Fruit fly (Drosophila melanogaster): ENCODE data around the gene Trissin.

The Trissin gene

dm6 chr3R:15472753-15473212 lies 12.4 kb downstream of the Trissin start (continued):
- TF ChIP-seq ATbp (GFP tag; optimal IDR thresholded peaks at IDR 0.05) (no peak), CG17802 (tag; optimal IDR thresholded peaks at IDR 0.05) (no peak), CG7928 (GFP tag; optimal IDR thresholded peaks at IDR 0.05) (peak; percentile 6), PHDP (tag; optimal IDR thresholded peaks at IDR 0.05) (peak; percentile 46), CG6683 (GFP tag; optimal IDR thresholded peaks at IDR 0.05) (no peak), CG16813 (GFP tag; IDR thresholded peaks at IDR 0.05; ENCODE audit: partially characterized antibody) (no peak), Dbx (GFP tag; IDR thresholded peaks at IDR 0.05) (peak; percentile 61; the same call in 2 of the 3 replicates), gce (GFP tag; IDR thresholded peaks at IDR 0.05) (no peak), caup (GFP tag; optimal IDR thresholded peaks at IDR 0.05; ENCODE audit: severe bottlenecking) (peak; percentile 43), vnd (GFP tag; IDR thresholded peaks at IDR 0.05; ENCODE audit: partially characterized antibody) (no peak), CG31388 (GFP tag; optimal IDR thresholded peaks at IDR 0.05) (no peak), lab (GFP tag; optimal IDR thresholded peaks at IDR 0.05) (peak; percentile 63)

- TF ChIP-seq Ptx1 (GFP tag; IDR thresholded peaks at IDR 0.05) = no peak
- TF ChIP-seq CG2678 (tag; optimal IDR thresholded peaks at IDR 0.05) = peak; percentile 17
- TF ChIP-seq CG11504 (tag; optimal IDR thresholded peaks at IDR 0.05) = peak; percentile 20
- no peak for TF ChIP-seq inv (GFP tag; IDR thresholded peaks at IDR 0.05; ENCODE audit: partially characterized antibody)
- no peak for TF ChIP-seq Drgx (GFP tag; IDR thresholded peaks at IDR 0.05)
- TF ChIP-seq Ravus (GFP tag; IDR thresholded peaks at IDR 0.05) = no peak
- peak; percentile 70 for TF ChIP-seq sd (tag; optimal IDR thresholded peaks at IDR 0.05)
- peak; percentile 6 for TF ChIP-seq zfh2 (GFP tag; optimal IDR thresholded peaks at IDR 0.05)
- peak; percentile 2 for TF ChIP-seq Fer3 (tag; optimal IDR thresholded peaks at IDR 0.05)
- TF ChIP-seq E2f1 (GFP tag; IDR thresholded peaks at IDR 0.05) = no peak
- no peak for TF ChIP-seq Lpt (GFP tag; optimal IDR thresholded peaks at IDR 0.05)
- no peak for TF ChIP-seq Stat92E (GFP tag; optimal IDR thresholded peaks at IDR 0.05)
- TF ChIP-seq fru (optimal IDR thresholded peaks at IDR 0.05) = no peak
- peak; percentile 73 for TF ChIP-seq D19A (tag; optimal IDR thresholded peaks at IDR 0.05)
- TF ChIP-seq CG14667 (GFP tag; IDR thresholded peaks at IDR 0.05) = no peak
- no peak for TF ChIP-seq CG7963 (GFP tag; IDR thresholded peaks at IDR 0.05; ENCODE audit: partially characterized antibody)
- peak; percentile 33; the same call in 1 of the 2 replicates for TF ChIP-seq slbo (GFP tag; IDR thresholded peaks at IDR 0.05)
- peak; percentile 27 for TF ChIP-seq CG7839 (tag; optimal IDR thresholded peaks at IDR 0.05)
- TF ChIP-seq Jarid2 (GFP tag; optimal IDR thresholded peaks at IDR 0.05) = no peak
- peak; percentile 51 for TF ChIP-seq CG2120 (GFP tag; optimal IDR thresholded peaks at IDR 0.05)
- TF ChIP-seq jing (GFP tag; optimal IDR thresholded peaks at IDR 0.05) = no peak
- peak; percentile 22; the same call in 1 of the 2 replicates for TF ChIP-seq lmd (GFP tag; IDR thresholded peaks at IDR 0.05)
- TF ChIP-seq CG32532 (GFP tag; IDR thresholded peaks at IDR 0.05) = peak; percentile 40; the same call in 1 of the 2 replicates
- peak; percentile 16 for TF ChIP-seq sens (GFP tag)
- peak; percentile 58 for TF ChIP-seq Med (GFP tag)
- no peak for TF ChIP-seq Deaf1 (tag; optimal IDR thresholded peaks at IDR 0.05)
- TF ChIP-seq CG9932 (GFP tag; IDR thresholded peaks at IDR 0.05) = peak; percentile 38; the same call in 1 of the 2 replicates
- TF ChIP-seq grau (tag; optimal IDR thresholded peaks at IDR 0.05) = peak; percentile 34
- TF ChIP-seq dysf (GFP tag; IDR thresholded peaks at IDR 0.05) = peak; percentile 40; the same call in 2 of the 3 replicates
- TF ChIP-seq CG14014 (GFP tag; IDR thresholded peaks at IDR 0.05) = 0 out of 2 replicates have a peak, but pooled peaks have one; percentile 7
- TF ChIP-seq CG31224 (GFP tag; IDR thresholded peaks at IDR 0.05) = no peak
- TF ChIP-seq lola (GFP tag; optimal IDR thresholded peaks at IDR 0.05) = no peak
- peak; percentile 10 for TF ChIP-seq CG2712 (tag; optimal IDR thresholded peaks at IDR 0.05)
- TF ChIP-seq CG2129 (GFP tag; IDR thresholded peaks at IDR 0.05; ENCODE audit: partially characterized antibody) = no peak
- TF ChIP-seq CG17385 (GFP tag; optimal IDR thresholded peaks at IDR 0.05) = no peak
- TF ChIP-seq ci (GFP tag; IDR thresholded peaks at IDR 0.05) = no peak
- TF ChIP-seq Rfx (GFP tag; IDR thresholded peaks at IDR 0.05) = peak; percentile 27; the same call in 1 of the 2 replicates
Measured at dm6 chr3R:15471742-15472141, 13.5 kb downstream of the Trissin start.
